Worm (Caenorhabditis elegans): Measurements from ENCODE around the gene fbxb-9.

fbxb-9 gene

DNA sequence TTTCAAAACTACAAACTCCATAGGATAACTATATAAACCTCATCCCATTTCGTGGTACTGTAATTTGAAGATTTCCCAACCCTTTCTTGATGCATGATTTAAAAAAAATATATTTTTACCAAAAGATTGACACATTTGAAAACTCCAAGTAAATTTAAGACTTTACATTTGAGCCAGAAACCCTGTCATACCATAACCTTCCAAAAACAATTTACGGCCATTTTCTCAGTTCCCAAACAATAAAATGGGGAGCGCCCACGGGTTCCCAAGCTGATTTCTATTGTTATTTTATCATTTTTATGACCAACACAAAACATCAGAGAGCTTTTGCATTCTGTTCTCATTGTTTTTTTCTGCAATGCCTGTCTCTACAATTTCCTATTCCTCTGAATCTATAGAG is 49.7 kb downstream of the fbxb-9 start, which contains the start of gene clc-9:
Gene clc-9, plus strand, starts transcription at position 301 of the 400 bp plus-strand sequence.
- TF ChIP-seq ztf-23 (GFP tag; IDR thresholded peaks at IDR 0.05), result no peak
- TF ChIP-seq klf-2 (GFP tag; conservative IDR thresholded peaks at IDR 0.05), result no peak
- TF ChIP-seq T22C8.4 (GFP tag; IDR thresholded peaks at IDR 0.05), result no peak
- TF ChIP-seq tab-1 (GFP tag; IDR thresholded peaks at IDR 0.05), result no peak
- TF ChIP-seq ztf-29 (GFP tag; IDR thresholded peaks at IDR 0.05), result no peak
- TF ChIP-seq flt-1 (GFP tag; IDR thresholded peaks at IDR 0.05), result no peak
- no peak for TF ChIP-seq cog-1 (tag; optimal IDR thresholded peaks at IDR 0.05)
- no peak for TF ChIP-seq med-1 (GFP tag; optimal IDR thresholded peaks at IDR 0.05; ENCODE audit: insufficient read depth)
- no peak for TF ChIP-seq ref-1 (GFP tag; conservative IDR thresholded peaks at IDR 0.05)

- TF ChIP-seq flt-1 (GFP tag; IDR thresholded peaks at IDR 0.05) (no peak), ztf-29 (GFP tag; IDR thresholded peaks at IDR 0.05) (no peak)
Observed at ce11 chrIV:11111898-11112297, 50.5 kb downstream of the fbxb-9 start.

Measured in whole organism, midembryonic.